Worm (Caenorhabditis elegans): ENCODE measurements around the gene ZK218.11.

The ZK218.11 gene

DNA sequence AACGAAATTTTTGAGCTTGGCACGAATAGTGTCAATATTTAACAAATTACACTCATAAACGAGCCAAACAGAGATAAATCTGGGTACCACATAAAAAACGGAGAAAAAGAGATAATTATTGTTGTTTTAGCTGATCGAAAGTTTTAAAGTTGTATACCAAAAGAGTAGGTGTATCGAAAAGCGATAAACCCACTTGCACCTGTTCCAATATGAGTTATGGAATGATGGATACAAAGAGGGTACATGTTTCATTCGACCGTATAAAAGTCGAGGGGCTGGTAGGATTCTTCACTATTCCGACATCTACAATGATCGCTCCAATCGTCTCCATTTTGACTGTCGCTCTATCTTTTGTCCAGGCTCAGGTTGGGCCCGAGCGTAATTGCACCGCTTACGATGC lies 15.9 kb downstream of the ZK218.11 start, which contains the start of gene ZK218.1:
Gene ZK218.1, plus strand, starts transcription at position 301 of the 400 bp plus-strand sequence.
- TF ChIP-seq nhr-237 (tag; optimal IDR thresholded peaks at IDR 0.05) (no peak), efl-1 (optimal IDR thresholded peaks at IDR 0.05) (no peak), efl-1 (GFP tag; optimal IDR thresholded peaks at IDR 0.05 in 1 of 2) (peak in 1 of 2 experiments; percentile 35)

DNA sequence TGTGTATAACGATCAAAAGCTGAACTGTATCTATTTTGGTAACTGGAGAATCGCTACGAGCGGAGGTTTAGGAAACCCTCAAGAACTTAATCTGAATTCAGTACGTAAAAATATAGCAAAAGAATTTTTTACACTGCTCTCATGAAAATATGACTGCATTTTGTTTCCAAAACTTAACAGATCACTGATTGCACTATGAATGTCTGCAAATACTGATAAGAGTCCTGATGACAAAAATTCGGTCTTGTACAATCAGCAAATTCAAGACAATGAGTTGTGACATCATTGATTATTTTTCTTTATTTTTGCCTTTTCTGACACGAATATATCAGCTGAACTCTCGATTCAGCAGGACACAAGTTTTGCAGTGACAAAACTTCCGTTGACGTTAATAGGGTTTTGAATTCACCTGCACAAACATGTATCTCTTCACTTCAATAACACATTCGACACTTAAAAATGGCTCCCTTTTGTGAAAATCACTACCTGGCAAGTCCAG lies 18.2 kb downstream of the ZK218.11 start, which contains the start of gene srh-237:
Gene srh-237, plus strand, starts transcription at position 449 of the 499 bp plus-strand sequence.
- peak; percentile 74 for TF ChIP-seq elt-2 (tag; optimal IDR thresholded peaks at IDR 0.05)
- TF ChIP-seq ceh-82 (tag; optimal IDR thresholded peaks at IDR 0.05), result no peak

DNA sequence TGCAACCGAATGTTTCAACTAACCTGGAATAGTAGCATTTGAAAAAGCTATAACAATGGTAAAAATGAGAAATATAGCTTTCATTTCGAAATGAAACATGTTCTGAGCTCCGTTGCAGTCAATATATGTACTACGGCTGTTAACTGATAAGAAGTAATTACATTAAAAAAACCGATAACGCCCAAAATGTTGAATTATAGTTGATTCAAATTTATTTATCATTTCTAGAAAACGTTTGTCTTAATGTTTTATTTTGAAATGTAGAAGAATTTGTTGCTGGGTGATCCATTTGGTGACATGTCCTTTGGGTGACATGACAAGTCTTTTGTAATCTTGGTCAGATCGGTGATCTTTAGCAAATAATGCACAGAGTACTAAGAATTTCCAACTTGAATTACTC lies 18.9 kb downstream of the ZK218.11 start, which contains the start of gene T05E12.6:
Gene T05E12.6, minus strand, starts transcription at position 101 of the 400 bp plus-strand sequence.
- TF ChIP-seq pqm-1 (tag; optimal IDR thresholded peaks at IDR 0.05) (no peak), zip-4 (GFP tag; optimal IDR thresholded peaks at IDR 0.05) (no peak), nhr-84 (tag; optimal IDR thresholded peaks at IDR 0.05) (no peak), hpl-2 (GFP tag; optimal IDR thresholded peaks at IDR 0.05) (no peak), hlh-17 (GFP tag; optimal IDR thresholded peaks at IDR 0.05; ENCODE audit: borderline replicate concordance) (no peak), dsc-1 (tag; optimal IDR thresholded peaks at IDR 0.05) (no peak), unc-98 (GFP tag; IDR thresholded peaks at IDR 0.05) (no peak), fkh-10 (GFP tag; optimal IDR thresholded peaks at IDR 0.05) (no peak), nhr-20 (tag; optimal IDR thresholded peaks at IDR 0.05) (no peak), nhr-47 (tag; optimal IDR thresholded peaks at IDR 0.05) (no peak), lin-14 (GFP tag; optimal IDR thresholded peaks at IDR 0.05) (no peak), lin-13 (GFP tag; optimal IDR thresholded peaks at IDR 0.05) (no peak), hlh-4 (tag; optimal IDR thresholded peaks at IDR 0.05) (no peak), lin-15B (tag; optimal IDR thresholded peaks at IDR 0.05) (no peak), lir-3 (tag; optimal IDR thresholded peaks at IDR 0.05; ENCODE audit: poor library complexity) (no peak), nhr-12 (tag; optimal IDR thresholded peaks at IDR 0.05) (no peak), nhr-19 (GFP tag; conservative IDR thresholded peaks at IDR 0.05) (no peak), tlp-1 (tag; optimal IDR thresholded peaks at IDR 0.05) (no peak), efl-3 (GFP tag; optimal IDR thresholded peaks at IDR 0.05) (no peak), ceh-8 (GFP tag; optimal IDR thresholded peaks at IDR 0.05) (no peak)

DNA sequence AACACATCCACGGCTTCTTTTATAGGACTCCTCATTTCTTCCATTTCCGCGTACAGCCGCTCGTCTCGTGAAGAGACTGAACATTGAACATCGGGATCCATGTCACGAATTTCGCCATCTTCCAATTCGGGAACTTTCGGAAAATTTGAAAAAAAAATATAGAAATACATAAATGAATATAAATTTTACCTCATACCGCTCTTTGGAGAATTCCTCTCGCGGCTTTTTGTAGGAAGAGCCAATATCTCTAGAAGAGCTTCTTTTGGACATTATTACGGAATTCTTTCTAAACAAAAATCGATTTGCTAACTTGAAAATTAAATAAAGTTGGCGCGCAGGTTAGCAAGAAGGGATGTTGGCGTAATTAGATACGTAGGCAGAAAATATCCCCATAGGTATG lies 25.5 kb downstream of the ZK218.11 start, which contains the start of gene T05E12.9:
Gene T05E12.9, minus strand, starts transcription at position 101 of the 400 bp plus-strand sequence.
- no peak for TF ChIP-seq hlh-17 (GFP tag; optimal IDR thresholded peaks at IDR 0.05; ENCODE audit: borderline replicate concordance)
- TF ChIP-seq nhr-20 (tag; optimal IDR thresholded peaks at IDR 0.05), result no peak
- no peak for TF ChIP-seq fos-1 (tag; optimal IDR thresholded peaks at IDR 0.05)
- no peak for TF ChIP-seq ztf-11 (tag; optimal IDR thresholded peaks at IDR 0.05)
- no peak for TF ChIP-seq snpc-4 (tag; optimal IDR thresholded peaks at IDR 0.05)
- no peak for TF ChIP-seq ama-1 (optimal IDR thresholded peaks at IDR 0.05)
- TF ChIP-seq sup-37 (GFP tag; optimal IDR thresholded peaks at IDR 0.05), result no peak

DNA sequence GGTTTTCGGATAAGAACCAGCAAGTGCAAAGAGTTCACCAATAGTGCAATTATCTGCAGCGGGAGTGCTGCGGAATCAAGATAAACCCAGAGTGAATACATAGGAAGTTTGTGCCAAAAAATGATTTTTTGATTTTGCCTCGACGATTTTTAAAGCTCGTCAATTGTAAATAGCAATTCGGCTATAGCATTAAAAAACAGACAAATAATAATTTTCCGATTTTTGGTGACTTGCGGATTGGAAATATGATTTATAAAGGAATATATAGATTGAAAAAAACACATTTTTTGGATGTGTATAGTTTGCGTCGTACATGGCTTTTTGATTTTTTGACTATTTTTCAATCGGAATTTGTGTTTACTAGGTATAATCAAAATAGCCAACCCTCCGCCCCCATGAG lies 28.4 kb downstream of the ZK218.11 start, which contains the start of gene srw-20:
Gene srw-20, minus strand, starts transcription at position 101 of the 400 bp plus-strand sequence.
- no peak for TF ChIP-seq vab-15 (tag; optimal IDR thresholded peaks at IDR 0.05)
- TF ChIP-seq lin-15B (tag; optimal IDR thresholded peaks at IDR 0.05), result no peak
- TF ChIP-seq nhr-71 (tag; optimal IDR thresholded peaks at IDR 0.05), result no peak
- no peak for TF ChIP-seq hlh-17 (GFP tag; optimal IDR thresholded peaks at IDR 0.05; ENCODE audit: borderline replicate concordance)

DNA sequence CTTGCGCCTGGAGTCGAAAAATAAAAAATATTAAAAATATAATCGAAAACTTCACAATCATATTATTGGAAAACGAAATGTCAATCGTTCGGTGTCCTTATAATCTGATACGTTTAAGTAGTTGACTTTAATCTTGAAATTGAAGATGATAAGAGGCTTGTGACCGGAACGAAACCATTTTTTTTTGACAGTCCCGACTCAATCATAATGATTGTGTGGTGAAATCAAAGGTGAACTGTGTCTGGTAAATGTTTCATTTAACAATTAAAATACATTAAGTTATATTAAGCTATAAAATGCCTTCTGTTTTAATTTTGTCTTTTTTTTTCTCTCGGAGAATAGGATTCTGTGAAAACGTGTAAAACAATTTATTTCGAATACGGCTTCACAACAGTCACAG lies 30.3 kb downstream of the ZK218.11 start, which contains the start of gene T05E12.3:
Gene T05E12.3, minus strand, starts transcription at position 101 of the 400 bp plus-strand sequence.
- no peak for TF ChIP-seq lin-39 (tag; optimal IDR thresholded peaks at IDR 0.05)
- no peak for TF ChIP-seq nhr-12 (tag; optimal IDR thresholded peaks at IDR 0.05)
- no peak for TF ChIP-seq ztf-11 (tag; optimal IDR thresholded peaks at IDR 0.05)
- no peak for TF ChIP-seq tbx-2 (tag; optimal IDR thresholded peaks at IDR 0.05)
- no peak for TF ChIP-seq ceh-82 (tag; optimal IDR thresholded peaks at IDR 0.05)
- TF ChIP-seq mdl-1 (tag; optimal IDR thresholded peaks at IDR 0.05), result no peak
- TF ChIP-seq sox-4 (tag; optimal IDR thresholded peaks at IDR 0.05), result no peak
- TF ChIP-seq tlp-1 (tag; optimal IDR thresholded peaks at IDR 0.05), result no peak
- TF ChIP-seq hpl-2 (GFP tag; optimal IDR thresholded peaks at IDR 0.05), result no peak
- TF ChIP-seq egl-27 (tag; optimal IDR thresholded peaks at IDR 0.05), result no peak
- no peak for TF ChIP-seq lir-3 (tag; optimal IDR thresholded peaks at IDR 0.05; ENCODE audit: poor library complexity)
- TF ChIP-seq grh-1 (GFP tag; IDR thresholded peaks at IDR 0.05), result no peak
- no peak for TF ChIP-seq nhr-84 (tag; optimal IDR thresholded peaks at IDR 0.05)
- no peak for TF ChIP-seq nhr-71 (tag; optimal IDR thresholded peaks at IDR 0.05)
- TF ChIP-seq egl-13 (tag; optimal IDR thresholded peaks at IDR 0.05), result no peak
